Worm (Caenorhabditis elegans): ENCODE results near the gene symk-1.

symk-1 gene

DNA sequence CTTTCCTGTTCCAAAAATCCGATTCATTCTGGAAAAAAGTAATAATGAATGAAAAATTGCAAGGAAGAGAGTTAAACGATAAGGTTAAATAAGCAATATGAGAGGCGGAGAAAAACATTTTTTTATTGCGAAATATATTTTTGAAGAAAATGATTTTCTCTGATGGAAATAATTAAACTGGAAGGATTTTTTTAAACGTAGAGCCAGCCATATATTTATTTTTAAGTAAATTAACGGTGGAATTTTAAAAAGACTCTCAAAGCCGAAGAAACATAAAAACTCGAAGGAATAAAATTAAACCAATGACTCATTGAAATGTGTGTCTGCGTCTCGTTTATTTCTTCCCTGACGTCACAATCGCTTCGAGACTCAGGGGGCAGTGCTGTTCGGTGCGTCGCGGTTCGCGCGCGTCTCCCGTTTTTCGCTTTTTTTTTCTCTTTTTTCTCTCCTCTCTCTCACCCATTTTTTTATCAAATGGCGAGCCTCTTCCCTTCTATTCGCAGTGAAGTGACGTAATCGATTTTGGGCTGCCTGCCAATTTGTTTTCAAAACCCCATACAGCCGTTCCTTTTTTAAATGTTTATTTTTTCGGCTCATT lies 36.1 kb downstream of the symk-1 start, which contains the start of gene vps-60 (continued):
- no peak for TF ChIP-seq lsy-27 (tag; optimal IDR thresholded peaks at IDR 0.05; ENCODE audit: borderline replicate concordance, insufficient read depth)
- TF ChIP-seq ztf-6 (GFP tag; IDR thresholded peaks at IDR 0.05): no peak
- no peak for TF ChIP-seq ztf-25 (GFP tag; IDR thresholded peaks at IDR 0.05)
- TF ChIP-seq nhr-120 (GFP tag; IDR thresholded peaks at IDR 0.05): no peak
- TF ChIP-seq madf-10 (tag; optimal IDR thresholded peaks at IDR 0.05): peak; percentile 98
- TF ChIP-seq mcd-1 (GFP tag; IDR thresholded peaks at IDR 0.05): peak; percentile 82
- TF ChIP-seq F10E7.11 (tag; optimal IDR thresholded peaks at IDR 0.05): no peak
- TF ChIP-seq ceh-27 (GFP tag; optimal IDR thresholded peaks at IDR 0.05): peak; percentile 86
- peak; percentile 21 for TF ChIP-seq ZK185.1 (tag; optimal IDR thresholded peaks at IDR 0.05; ENCODE audit: poor library complexity, severe bottlenecking)
- TF ChIP-seq D2030.7 (GFP tag; IDR thresholded peaks at IDR 0.05): peak; percentile 63
- no peak for TF ChIP-seq ceh-58 (GFP tag; IDR thresholded peaks at IDR 0.05)
- no peak for TF ChIP-seq mxl-1 (tag; optimal IDR thresholded peaks at IDR 0.05)
- 0 out of 2 replicates have a peak, but pooled peaks have one; percentile 37 for TF ChIP-seq C17E4.6 (GFP tag; IDR thresholded peaks at IDR 0.05)
- TF ChIP-seq madf-3 (GFP tag; IDR thresholded peaks at IDR 0.05): peak; percentile 99
- TF ChIP-seq bed-2 (GFP tag; IDR thresholded peaks at IDR 0.05): no peak
- TF ChIP-seq lir-1 (GFP tag; conservative IDR thresholded peaks at IDR 0.05): peak; percentile 39; the same call in 1 of the 2 replicates
- no peak for TF ChIP-seq sdz-38 (tag; optimal IDR thresholded peaks at IDR 0.05)
- no peak for TF ChIP-seq xnd-1 (tag; optimal IDR thresholded peaks at IDR 0.05)
- TF ChIP-seq cebp-2 (GFP tag; IDR thresholded peaks at IDR 0.05): no peak
- TF ChIP-seq pha-4 (tag; optimal IDR thresholded peaks at IDR 0.05): peak; percentile 82
- no peak for TF ChIP-seq fkh-3 (tag; optimal IDR thresholded peaks at IDR 0.05)
- no peak for TF ChIP-seq B0035.1 (tag; optimal IDR thresholded peaks at IDR 0.05)
- TF ChIP-seq cebp-1 (GFP tag; IDR thresholded peaks at IDR 0.05): peak; percentile 73
- peak; percentile 92 for TF ChIP-seq cebp-1 (tag; optimal IDR thresholded peaks at IDR 0.05)
- peak; percentile 73 for TF ChIP-seq lin-54 (GFP tag; optimal IDR thresholded peaks at IDR 0.05)
- peak; percentile 85 for TF ChIP-seq madf-6 (GFP tag; IDR thresholded peaks at IDR 0.05)
- TF ChIP-seq lin-35 (GFP tag; optimal IDR thresholded peaks at IDR 0.05): peak; percentile 8 to 77 (median 10)
- no peak for TF ChIP-seq tbx-9 (tag; optimal IDR thresholded peaks at IDR 0.05; ENCODE audit: borderline replicate concordance)
- peak; percentile 66 for TF ChIP-seq rcor-1 (GFP tag; IDR thresholded peaks at IDR 0.05)
- TF ChIP-seq B0336.3 (GFP tag; IDR thresholded peaks at IDR 0.05): peak; percentile 85
- TF ChIP-seq rec-8 (tag; optimal IDR thresholded peaks at IDR 0.05): no peak
- no peak for TF ChIP-seq bed-1 (GFP tag; IDR thresholded peaks at IDR 0.05)
- peak; percentile 95 for TF ChIP-seq atf-7 (tag; optimal IDR thresholded peaks at IDR 0.05)
- peak; percentile 92 for TF ChIP-seq F33H1.4 (GFP tag; IDR thresholded peaks at IDR 0.05)
- peak; percentile 74 for TF ChIP-seq somi-1 (GFP tag; optimal IDR thresholded peaks at IDR 0.05)
- TF ChIP-seq attf-5 (GFP tag; optimal IDR thresholded peaks at IDR 0.05): peak; percentile 97
- TF ChIP-seq gei-17 (GFP tag; optimal IDR thresholded peaks at IDR 0.05): no peak
- TF ChIP-seq hmg-20 (GFP tag; IDR thresholded peaks at IDR 0.05): 0 out of 2 replicates have a peak, but pooled peaks have one; percentile 10
- TF ChIP-seq nfya-2 (GFP tag; IDR thresholded peaks at IDR 0.05): no peak
- TF ChIP-seq aptf-2 (GFP tag; conservative IDR thresholded peaks at IDR 0.05): no peak
- no peak for TF ChIP-seq F57A8.1 (GFP tag; optimal IDR thresholded peaks at IDR 0.05)
- TF ChIP-seq ztf-28 (GFP tag; IDR thresholded peaks at IDR 0.05): no peak
- TF ChIP-seq nhr-90 (tag; optimal IDR thresholded peaks at IDR 0.05): peak; percentile 48
- TF ChIP-seq ceh-40 (GFP tag; IDR thresholded peaks at IDR 0.05): no peak
